Worm (Caenorhabditis elegans) whole organism, mixed stage, embryonic: ENCODE data around the gene prx-19.

ENCODE experiments used
- M03D4.4 ChIP-seq: sonication (generic microtip); optimal IDR thresholded peaks from 2 replicates; lab custom pipeline; 2017; ENCODE audit warnings: mild to moderate bottlenecking, missing genetic modification characterization, missing compliant biosample characterization
- bed-3 ChIP-seq: fragments of 200-800 bp; sonication (Bioruptor generic); optimal IDR thresholded peaks from 3 replicates; lab custom pipeline; 2018; ENCODE audit warnings: mild to moderate bottlenecking, missing genetic modification characterization, moderate library complexity, missing compliant biosample characterization
- blmp-1 ChIP-seq: fragments of 150-350 bp; optimal IDR thresholded peaks from 2 replicates; lab custom pipeline; 2014; ENCODE audit warnings: missing biosample characterization, missing genetic modification characterization
- ceh-39 ChIP-seq: fragments of 150-350 bp; optimal IDR thresholded peaks from 2 replicates; lab custom pipeline; 2014; ENCODE audit warnings: missing biosample characterization, missing genetic modification characterization
- ceh-43 ChIP-seq: fragments of 200-800 bp; sonication (Bioruptor generic); optimal IDR thresholded peaks from 2 replicates; lab custom pipeline; 2018; ENCODE audit warnings: mild to moderate bottlenecking, missing genetic modification characterization, moderate library complexity, missing compliant biosample characterization
- ceh-83 ChIP-seq: fragments of 200-800 bp; sonication (Bioruptor generic); optimal IDR thresholded peaks from 2 replicates; lab custom pipeline; 2018; ENCODE audit warnings: mild to moderate bottlenecking, missing genetic modification characterization, missing compliant biosample characterization
- ces-1 ChIP-seq: fragments of 150-350 bp; optimal IDR thresholded peaks from 2 replicates; lab custom pipeline; 2014; ENCODE audit warnings: missing biosample characterization, missing genetic modification reagents, missing genetic modification characterization
- cnd-1 ChIP-seq: fragments of 200-800 bp; sonication (Bioruptor generic); optimal IDR thresholded peaks from 2 replicates; lab custom pipeline; 2018; ENCODE audit warnings: mild to moderate bottlenecking, missing genetic modification characterization, missing compliant biosample characterization
- drap-1 ChIP-seq: fragments of 200-800 bp; sonication (Bioruptor generic); optimal IDR thresholded peaks from 3 replicates; lab custom pipeline; 2018; ENCODE audit warnings: mild to moderate bottlenecking, missing genetic modification characterization, missing compliant biosample characterization
- elt-1 ChIP-seq: sonication (generic microtip); optimal IDR thresholded peaks from 2 replicates; lab custom pipeline; 2017; ENCODE audit warnings: missing genetic modification characterization, mild to moderate bottlenecking, missing compliant biosample characterization, antibody characterized with exemption, moderate library complexity, borderline replicate concordance; ENCODE audit not compliant: insufficient read depth
- elt-3 ChIP-seq: fragments of 150-350 bp; optimal IDR thresholded peaks from 2 replicates; lab custom pipeline; 2014; ENCODE audit warnings: missing biosample characterization, missing genetic modification characterization
- flh-1 ChIP-seq: fragments of 200-800 bp; sonication (Bioruptor generic); optimal IDR thresholded peaks from 2 replicates; lab custom pipeline; 2018; ENCODE audit warnings: mild to moderate bottlenecking, missing genetic modification characterization, moderate library complexity, missing compliant biosample characterization
- hlh-1 ChIP-seq: fragments of 150-350 bp; optimal IDR thresholded peaks from 2 replicates; lab custom pipeline; 2014; ENCODE audit warnings: missing biosample characterization, missing genetic modification reagents, missing genetic modification characterization
- lin-13 ChIP-seq: fragments of 150-350 bp; optimal IDR thresholded peaks from 2 replicates; lab custom pipeline; 2014; ENCODE audit warnings: missing biosample characterization, missing genetic modification characterization
- lsy-2 ChIP-seq: fragments of 150-350 bp; optimal IDR thresholded peaks from 2 replicates; lab custom pipeline; 2014; ENCODE audit warnings: missing biosample characterization, missing genetic modification characterization
- mab-5 ChIP-seq: fragments of 150-350 bp; optimal IDR thresholded peaks from 2 replicates; lab custom pipeline; 2014; ENCODE audit warnings: missing biosample characterization, missing genetic modification characterization
- mls-2 ChIP-seq: sonication (generic microtip); optimal IDR thresholded peaks from 2 replicates; lab custom pipeline; 2016; ENCODE audit warnings: mild to moderate bottlenecking, missing genetic modification characterization, moderate library complexity, missing compliant biosample characterization
- nhr-12 ChIP-seq: fragments of 150-350 bp; optimal IDR thresholded peaks from 2 replicates; lab custom pipeline; 2014; ENCODE audit warnings: missing biosample characterization, missing genetic modification characterization
- nhr-2 ChIP-seq: fragments of 150-350 bp; optimal IDR thresholded peaks from 2 replicates; lab custom pipeline; 2014; ENCODE audit warnings: missing biosample characterization, missing genetic modification characterization
- nhr-237 ChIP-seq: fragments of 150-350 bp; optimal IDR thresholded peaks from 2 replicates; lab custom pipeline; 2014; ENCODE audit warnings: missing biosample characterization, missing genetic modification characterization
- nhr-28 ChIP-seq: fragments of 150-350 bp; optimal IDR thresholded peaks from 2 replicates; lab custom pipeline; 2014; ENCODE audit warnings: missing biosample characterization, missing genetic modification characterization
- nhr-76 ChIP-seq: sonication (generic microtip); optimal IDR thresholded peaks from 2 replicates; lab custom pipeline; 2017; ENCODE audit warnings: missing biosample characterization, missing genetic modification characterization
- pha-4 ChIP-seq: fragments of 150-350 bp; optimal IDR thresholded peaks from 2 replicates; lab custom pipeline; 2018; ENCODE audit warnings: missing biosample characterization, missing genetic modification reagents, missing genetic modification characterization
- sem-2 ChIP-seq: fragments of 200-800 bp; sonication (Bioruptor generic); optimal IDR thresholded peaks from 2 replicates; lab custom pipeline; 2018; ENCODE audit warnings: mild to moderate bottlenecking, missing genetic modification characterization, missing compliant biosample characterization
- sptf-1 ChIP-seq: sonication (generic microtip); optimal IDR thresholded peaks from 2 replicates; lab custom pipeline; 2017; ENCODE audit warnings: mild to moderate bottlenecking, missing genetic modification characterization, moderate library complexity, missing compliant biosample characterization
- tbx-8 ChIP-seq: fragments of 200-800 bp; sonication (Bioruptor generic); optimal IDR thresholded peaks from 2 replicates; lab custom pipeline; 2018; ENCODE audit warnings: mild to moderate bottlenecking, missing genetic modification characterization, moderate library complexity, missing compliant biosample characterization
- unc-120 ChIP-seq: sonication (generic microtip); optimal IDR thresholded peaks from 2 replicates; lab custom pipeline; 2017; ENCODE audit warnings: missing genetic modification characterization, missing compliant biosample characterization; ENCODE audit not compliant: poor library complexity, severe bottlenecking
- unc-39 ChIP-seq: fragments of 150-350 bp; optimal IDR thresholded peaks from 2 replicates; lab custom pipeline; 2014; ENCODE audit warnings: missing biosample characterization, missing genetic modification characterization
- unc-62 ChIP-seq: fragments of 150-350 bp; optimal IDR thresholded peaks from 2 replicates; lab custom pipeline; 2014; ENCODE audit warnings: missing biosample characterization, missing genetic modification reagents, missing genetic modification characterization
- zip-8 ChIP-seq: fragments of 150-350 bp; optimal IDR thresholded peaks from 2 replicates; lab custom pipeline; 2014; ENCODE audit warnings: missing biosample characterization, missing genetic modification characterization
- ztf-11 ChIP-seq: fragments of 150-350 bp; optimal IDR thresholded peaks from 2 replicates; lab custom pipeline; 2014; ENCODE audit warnings: missing biosample characterization, missing genetic modification characterization

The prx-19 gene

DNA sequence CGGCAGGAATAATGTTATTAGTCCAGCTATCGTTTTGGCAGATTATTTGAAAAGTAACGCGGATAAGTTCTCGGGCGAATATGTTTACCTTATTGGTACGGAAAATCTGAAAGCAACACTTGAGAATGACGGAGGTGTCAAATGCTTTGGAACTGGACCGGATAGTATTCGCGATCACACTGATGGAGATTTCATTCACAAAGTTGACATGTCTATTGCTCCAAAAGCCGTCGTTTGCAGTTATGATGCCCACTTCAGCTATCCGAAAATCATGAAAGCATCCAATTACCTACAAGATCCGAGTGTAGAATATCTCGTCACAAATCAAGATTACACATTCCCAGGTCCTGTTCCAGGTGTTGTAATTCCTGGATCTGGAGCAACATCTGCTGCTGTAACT is 35.7 kb downstream of the prx-19 start:
- no peak for TF ChIP-seq ceh-39 (tag; lab: Kevin White, UChicago)
- no peak for TF ChIP-seq elt-3 (tag; lab: Kevin White, UChicago)
- TF ChIP-seq ces-1 (GFP tag; lab: Kevin White, UChicago): no peak
- TF ChIP-seq sptf-1 (tag; lab: Kevin White, UChicago): no peak
- TF ChIP-seq bed-3 (GFP tag; lab: Kevin White, UChicago): no peak
- TF ChIP-seq lsy-2: no peak
- no peak for TF ChIP-seq ceh-83 (GFP tag; lab: Kevin White, UChicago)
- no peak for TF ChIP-seq zip-8 (tag; lab: Kevin White, UChicago)
- TF ChIP-seq cnd-1: no peak
- no peak for TF ChIP-seq pha-4 (tag; lab: Kevin White, UChicago)
- no peak for TF ChIP-seq nhr-12 (tag; lab: Kevin White, UChicago)
- no peak for TF ChIP-seq unc-62 (GFP tag; lab: Kevin White, UChicago)
- TF ChIP-seq unc-120 (tag; lab: Kevin White, UChicago): no peak
- TF ChIP-seq drap-1 (GFP tag; lab: Kevin White, UChicago): no peak
- no peak for TF ChIP-seq nhr-76 (tag; lab: Kevin White, UChicago)

DNA sequence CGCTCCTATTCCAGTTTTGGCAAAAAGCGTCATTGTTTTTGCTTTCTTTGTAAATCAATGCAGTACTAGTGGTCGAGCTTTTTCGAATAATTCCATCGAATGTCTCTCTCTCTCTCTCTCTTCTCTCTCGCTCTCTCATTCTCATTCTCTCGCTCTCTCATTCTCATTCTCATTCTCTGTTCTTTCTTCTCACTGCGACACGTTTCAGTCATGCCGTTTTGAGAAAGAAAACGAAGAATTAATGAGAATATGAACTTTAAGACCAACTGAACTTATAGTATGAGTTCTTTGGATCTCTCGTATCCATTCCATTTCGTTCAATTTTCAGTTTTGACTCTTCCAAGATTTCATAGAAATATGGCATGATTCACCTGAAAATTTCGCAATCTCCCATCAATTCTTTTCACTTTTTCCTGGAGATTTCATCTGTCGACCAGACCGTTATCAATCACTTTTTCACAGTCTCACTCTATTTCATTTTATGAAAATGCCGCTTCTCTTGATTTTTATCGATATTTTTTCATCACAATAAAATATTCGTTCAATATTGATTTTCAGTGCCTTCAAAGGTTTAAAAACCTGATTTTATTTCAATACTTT is 36.6 kb downstream of the prx-19 start:
- no peak for TF ChIP-seq flh-1 (GFP tag; lab: Kevin White, UChicago)
- peak; percentile 21 for TF ChIP-seq blmp-1
- TF ChIP-seq drap-1 (GFP tag; lab: Kevin White, UChicago): no peak
- no peak for TF ChIP-seq ceh-43 (GFP tag; lab: Kevin White, UChicago)
- no peak for TF ChIP-seq unc-39 (tag; lab: Kevin White, UChicago)
- no peak for TF ChIP-seq zip-8 (tag; lab: Kevin White, UChicago)
- no peak for TF ChIP-seq pha-4 (tag; lab: Kevin White, UChicago)

DNA sequence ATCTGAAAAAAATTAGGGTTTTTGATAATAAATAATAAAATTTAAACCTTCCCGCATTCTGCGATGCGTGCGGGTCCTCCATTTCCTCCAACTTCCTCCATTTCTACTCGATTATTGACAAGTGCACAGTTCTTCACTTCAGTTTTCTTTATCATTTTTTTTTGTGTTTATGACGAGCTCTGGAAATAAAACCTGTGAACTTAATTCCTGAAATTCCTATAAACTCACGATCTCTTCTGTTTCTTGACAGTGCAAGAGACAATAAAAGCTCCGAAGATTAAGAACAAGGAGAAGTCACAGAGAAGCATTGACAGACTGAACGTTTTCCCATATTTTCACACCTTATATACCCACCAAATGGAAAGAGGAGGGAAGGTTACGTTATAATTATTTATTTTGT is 37.2 kb downstream of the prx-19 start, which contains the start of gene K02D10.3:
Gene K02D10.3 (minus strand): TSS at position 101 of the 400 bp plus-strand sequence.
- TF ChIP-seq cnd-1: no peak
- no peak for TF ChIP-seq nhr-12 (tag; lab: Kevin White, UChicago)
- TF ChIP-seq lsy-2: no peak
- no peak for TF ChIP-seq lin-13 (tag; lab: Kevin White, UChicago)
- no peak for TF ChIP-seq mls-2 (tag; lab: Kevin White, UChicago)
- no peak for TF ChIP-seq elt-1
- TF ChIP-seq nhr-237 (tag; lab: Kevin White, UChicago): no peak
- TF ChIP-seq unc-120 (tag; lab: Kevin White, UChicago): no peak
- TF ChIP-seq ceh-83 (GFP tag; lab: Kevin White, UChicago): no peak

DNA sequence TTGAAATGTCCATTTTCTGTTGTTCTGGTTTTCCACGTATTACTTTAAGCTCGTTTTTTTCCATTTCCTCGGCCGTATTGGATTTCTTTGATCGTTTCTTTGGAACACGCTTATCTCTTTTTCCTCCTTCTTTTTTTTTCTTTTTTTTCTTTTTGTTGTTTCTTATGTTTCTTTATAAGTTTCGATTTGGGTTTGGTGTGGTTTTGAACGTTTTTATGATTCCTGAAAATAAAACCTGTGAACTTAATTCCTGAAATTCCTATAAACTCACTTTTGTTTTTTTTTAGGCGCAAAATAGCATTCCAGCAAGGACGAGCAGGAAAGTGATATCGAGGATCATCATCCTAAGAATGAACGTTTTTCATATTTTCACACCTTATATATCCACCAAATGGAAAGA is 37.9 kb downstream of the prx-19 start, which contains the start of gene K02D10.2:
Gene K02D10.2 (minus strand): TSS at position 101 of the 400 bp plus-strand sequence.
- TF ChIP-seq ztf-11 (tag; lab: Kevin White, UChicago) (no peak), nhr-28 (no peak), ceh-83 (GFP tag; lab: Kevin White, UChicago) (no peak), sptf-1 (tag; lab: Kevin White, UChicago) (no peak), nhr-2 (tag; lab: Kevin White, UChicago) (no peak), lin-13 (tag; lab: Kevin White, UChicago) (no peak), nhr-12 (tag; lab: Kevin White, UChicago) (no peak), elt-3 (tag; lab: Kevin White, UChicago) (no peak), M03D4.4 (no peak), pha-4 (tag; lab: Kevin White, UChicago) (no peak), zip-8 (tag; lab: Kevin White, UChicago) (no peak), cnd-1 (no peak), mab-5 (no peak), sem-2 (no peak), hlh-1 (no peak)

DNA sequence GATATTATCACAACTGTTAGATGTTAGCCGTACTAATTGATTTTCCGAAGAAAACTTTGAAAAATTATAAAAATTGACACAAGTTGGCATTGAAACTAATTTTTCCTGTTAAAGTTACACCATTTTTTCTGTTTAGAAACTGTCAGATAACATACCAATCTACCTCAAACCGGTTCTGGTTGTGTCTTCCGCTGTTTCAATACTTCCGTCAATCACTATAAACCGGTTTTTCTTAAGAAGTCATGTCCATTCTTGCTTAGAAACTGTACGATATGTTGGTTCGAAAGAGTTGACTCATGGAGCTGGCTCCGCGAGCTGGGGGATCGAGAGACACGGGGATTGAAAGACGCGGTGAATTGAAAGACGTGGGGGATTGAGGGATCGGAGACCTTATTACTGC is 38.9 kb downstream of the prx-19 start:
- TF ChIP-seq ceh-39 (tag; lab: Kevin White, UChicago) (no peak), lsy-2 (no peak), nhr-12 (tag; lab: Kevin White, UChicago) (no peak), ceh-43 (GFP tag; lab: Kevin White, UChicago) (no peak), nhr-28 (no peak), tbx-8 (no peak), sem-2 (no peak), drap-1 (GFP tag; lab: Kevin White, UChicago) (no peak), nhr-2 (tag; lab: Kevin White, UChicago) (no peak)
